Worm (Caenorhabditis elegans) whole organism, L2 larva: ENCODE results near the gene ZK1240.3.

Source experiments
- C34F6.9 ChIP-seq: fragments of 150-350 bp; optimal IDR thresholded peaks from 2 replicates; lab custom pipeline; 2014; ENCODE audit warnings: missing biosample characterization, missing genetic modification characterization
- Y55F3AM.14 ChIP-seq: fragments of 200-800 bp; sonication (Bioruptor generic); optimal IDR thresholded peaks from 2 replicates; lab custom pipeline; 2018; ENCODE audit warnings: mild to moderate bottlenecking, missing genetic modification characterization, missing compliant biosample characterization
- alr-1 ChIP-seq: fragments of 150-350 bp; optimal IDR thresholded peaks from 2 replicates; lab custom pipeline; 2014; ENCODE audit warnings: missing biosample characterization, missing genetic modification characterization
- aly-2 ChIP-seq: fragments of 150-350 bp; optimal IDR thresholded peaks from 2 replicates; lab custom pipeline; 2014; ENCODE audit warnings: missing biosample characterization, missing genetic modification characterization
- ama-1 ChIP-seq: fragments of 150-350 bp; optimal IDR thresholded peaks from 2 replicates; lab custom pipeline; 2018; ENCODE audit warnings: inconsistent platforms
- blmp-1 ChIP-seq: sonication (generic microtip); optimal IDR thresholded peaks from 2 replicates; lab custom pipeline; 2017; ENCODE audit warnings: missing genetic modification characterization, mild to moderate bottlenecking, missing compliant biosample characterization, antibody characterized with exemption, moderate library complexity; ENCODE audit not compliant: insufficient read depth
- ceh-16 ChIP-seq: fragments of 150-350 bp; optimal IDR thresholded peaks from 2 replicates; lab custom pipeline; 2014; ENCODE audit warnings: missing biosample characterization, missing genetic modification characterization
- crh-2 ChIP-seq: sonication (generic microtip); optimal IDR thresholded peaks from 2 replicates; lab custom pipeline; 2017; ENCODE audit warnings: missing biosample characterization, missing genetic modification characterization
- dmd-4 ChIP-seq: sonication (generic microtip); optimal IDR thresholded peaks from 2 replicates; lab custom pipeline; 2017; ENCODE audit warnings: missing biosample characterization, missing genetic modification characterization
- egl-27 ChIP-seq: sonication (generic microtip); optimal IDR thresholded peaks from 3 replicates; lab custom pipeline; 2017; ENCODE audit warnings: missing biosample characterization, missing genetic modification reagents, missing genetic modification characterization
- elt-3 ChIP-seq: sonication (generic microtip); optimal IDR thresholded peaks from 2 replicates; lab custom pipeline; 2017; ENCODE audit warnings: missing biosample characterization, missing genetic modification characterization
- fos-1 ChIP-seq: fragments of 150-350 bp; optimal IDR thresholded peaks from 2 replicates; lab custom pipeline; 2014; ENCODE audit warnings: missing biosample characterization, missing genetic modification characterization
- lin-11 ChIP-seq: fragments of 150-350 bp; sonication (generic microtip); optimal IDR thresholded peaks from 2 replicates; lab custom pipeline; 2014; ENCODE audit warnings: missing biosample characterization, missing genetic modification characterization, inconsistent platforms, mixed read lengths
- lin-13 ChIP-seq: fragments of 150-350 bp; optimal IDR thresholded peaks from 2 replicates; lab custom pipeline; 2014; ENCODE audit warnings: missing biosample characterization, missing genetic modification reagents, missing genetic modification characterization
- lsy-2 ChIP-seq, 2 experiments: fragments of 150-350 bp in 1 of 2; sonication (generic microtip) in 1 of 2; optimal IDR thresholded peaks; 2 replicates each; lab custom pipeline; 2014 to 2017; ENCODE audit warnings: missing biosample characterization in 2 of 2, missing genetic modification characterization in 2 of 2
- mbf-1 ChIP-seq: sonication (generic microtip); optimal IDR thresholded peaks from 2 replicates; lab custom pipeline; 2017; ENCODE audit warnings: missing biosample characterization, missing genetic modification characterization
- mdl-1 ChIP-seq, 2 experiments: fragments of 150-350 bp in 1 of 2; sonication (generic microtip) in 1 of 2; optimal IDR thresholded peaks; 2 replicates each; lab custom pipeline; 2017; ENCODE audit warnings: missing biosample characterization in 2 of 2, missing genetic modification characterization in 2 of 2
- nhr-10 ChIP-seq: sonication (generic microtip); optimal IDR thresholded peaks from 2 replicates; lab custom pipeline; 2017; ENCODE audit warnings: missing biosample characterization, missing genetic modification characterization
- nhr-11 ChIP-seq: fragments of 150-350 bp; optimal IDR thresholded peaks from 2 replicates; lab custom pipeline; 2014; ENCODE audit warnings: missing biosample characterization, missing genetic modification characterization
- nhr-129 ChIP-seq: fragments of 150-350 bp; optimal IDR thresholded peaks from 2 replicates; lab custom pipeline; 2014; ENCODE audit warnings: missing biosample characterization, missing genetic modification characterization
- nhr-23 ChIP-seq: fragments of 150-350 bp; optimal IDR thresholded peaks from 2 replicates; lab custom pipeline; 2014; ENCODE audit warnings: missing biosample characterization, missing genetic modification reagents, missing genetic modification characterization
- nhr-237 ChIP-seq: fragments of 150-350 bp; optimal IDR thresholded peaks from 2 replicates; lab custom pipeline; 2014; ENCODE audit warnings: missing biosample characterization, missing genetic modification characterization
- nhr-6 ChIP-seq: fragments of 150-350 bp; optimal IDR thresholded peaks from 2 replicates; lab custom pipeline; 2014; ENCODE audit warnings: missing biosample characterization, missing genetic modification characterization
- sem-4 ChIP-seq: fragments of 150-350 bp; optimal IDR thresholded peaks from 2 replicates; lab custom pipeline; 2014; ENCODE audit warnings: missing biosample characterization, missing genetic modification reagents, missing genetic modification characterization
- skn-1 ChIP-seq: sonication (generic microtip); optimal IDR thresholded peaks from 2 replicates; lab custom pipeline; 2017; ENCODE audit warnings: missing biosample characterization, missing genetic modification characterization
- sma-3 ChIP-seq: sonication (generic microtip); optimal IDR thresholded peaks from 2 replicates; lab custom pipeline; 2016; ENCODE audit warnings: missing genetic modification reagents, missing genetic modification characterization, missing compliant biosample characterization
- sma-9 ChIP-seq, 2 experiments: fragments of 150-350 bp in 1 of 2; sonication (generic microtip) in 1 of 2; optimal IDR thresholded peaks; 2 replicates each; lab custom pipeline; 2014 to 2016; ENCODE audit warnings: missing genetic modification characterization in 2 of 2, mild to moderate bottlenecking in 1 of 2, missing biosample characterization in 1 of 2, missing compliant biosample characterization in 1 of 2, missing genetic modification reagents in 1 of 2, moderate library complexity in 1 of 2
- snpc-4 ChIP-seq: fragments of 150-350 bp; optimal IDR thresholded peaks from 2 replicates; lab custom pipeline; 2014; ENCODE audit warnings: missing biosample characterization, missing genetic modification characterization
- unc-39 ChIP-seq: fragments of 150-350 bp; optimal IDR thresholded peaks from 2 replicates; lab custom pipeline; 2014; ENCODE audit warnings: missing biosample characterization, missing genetic modification characterization
- unc-55 ChIP-seq: fragments of 150-350 bp; sonication (generic microtip); optimal IDR thresholded peaks from 3 replicates; lab custom pipeline; 2014; ENCODE audit warnings: missing biosample characterization, missing genetic modification reagents, missing genetic modification characterization
- zag-1 ChIP-seq: fragments of 150-350 bp; optimal IDR thresholded peaks from 2 replicates; lab custom pipeline; 2014; ENCODE audit warnings: missing biosample characterization, missing genetic modification characterization
- ztf-1 ChIP-seq: fragments of 200-800 bp; sonication (Bioruptor generic); conservative IDR thresholded peaks from 2 replicates; pipeline ENCODE4 v1.3.6; 2022; ENCODE audit warnings: missing genetic modification characterization, missing compliant biosample characterization
- ztf-4 ChIP-seq: fragments of 150-350 bp; optimal IDR thresholded peaks from 2 replicates; lab custom pipeline; 2014; ENCODE audit warnings: missing biosample characterization, missing genetic modification characterization

Gene ZK1240.3

ce11 chrII:2292549-2292948, 27.6 kb upstream of the ZK1240.3 start:
- no peak for TF ChIP-seq dmd-4 (tag; lab: Kevin White, UChicago)
- peak; percentile 74 for TF ChIP-seq fos-1 (tag; lab: Kevin White, UChicago)
- TF ChIP-seq sma-3 (GFP tag; lab: Kevin White, UChicago) = no peak
- TF ChIP-seq skn-1 = no peak
- no peak for TF ChIP-seq mbf-1 (tag; lab: Kevin White, UChicago)

DNA sequence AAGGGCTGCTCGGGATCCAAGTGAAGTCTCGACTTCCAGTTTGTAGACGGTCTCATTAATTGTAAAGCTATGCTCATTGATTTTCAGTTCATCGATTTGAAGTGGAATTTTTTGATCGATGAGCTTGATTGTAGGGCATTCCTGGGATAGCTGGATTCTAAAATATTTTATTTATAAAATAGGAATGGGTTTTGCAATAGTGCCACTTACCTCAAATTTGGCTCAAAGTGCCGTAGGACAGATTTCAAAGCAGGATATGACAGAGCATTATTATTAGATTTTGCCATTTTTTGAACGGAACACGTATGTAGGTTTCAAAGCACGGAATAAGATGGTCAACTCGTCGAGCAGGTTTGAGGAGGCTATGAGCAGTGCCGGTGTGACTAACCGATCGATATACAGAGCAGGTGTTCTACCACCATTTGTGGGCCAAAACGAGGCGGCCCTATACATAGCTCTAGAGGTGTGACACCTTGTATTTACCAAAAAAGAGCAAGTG, 24.3 kb upstream of the ZK1240.3 start, which contains the start of gene fbxc-25:
Gene fbxc-25, minus strand, starts transcription at position 449 of the 499 bp plus-strand sequence.
- TF ChIP-seq ztf-1 (no peak), snpc-4 (tag; lab: Kevin White, UChicago) (no peak), mdl-1 (tag; optimal IDR thresholded peaks at IDR 0.05; lab: Kevin White, UChicago) (no peak), egl-27 (no peak), nhr-237 (tag; lab: Kevin White, UChicago) (no peak), ztf-4 (tag; lab: Kevin White, UChicago) (no peak), nhr-23 (no peak), Y55F3AM.14 (GFP tag; lab: Kevin White, UChicago) (no peak), sma-9 (GFP tag; optimal IDR thresholded peaks at IDR 0.05; lab: Kevin White, UChicago) (no peak), sma-9 (tag; optimal IDR thresholded peaks at IDR 0.05; lab: Kevin White, UChicago) (no peak), fos-1 (tag; lab: Kevin White, UChicago) (no peak), ceh-16 (tag; lab: Kevin White, UChicago) (no peak), C34F6.9 (no peak), unc-55 (GFP tag; lab: Kevin White, UChicago) (no peak), zag-1 (tag; lab: Kevin White, UChicago) (no peak), lin-13 (GFP tag; lab: Kevin White, UChicago) (no peak), nhr-129 (tag; lab: Kevin White, UChicago) (no peak)

ce11 chrII:2298742-2299141, 21.4 kb upstream of the ZK1240.3 start, which contains the start of gene B0281.4:
Gene B0281.4 (minus strand): TSS chrII:2298842.
- TF ChIP-seq fos-1 (tag; lab: Kevin White, UChicago) (no peak), lsy-2 (tag; optimal IDR thresholded peaks at IDR 0.05; lab: Kevin White, UChicago) (no peak), lin-13 (GFP tag; lab: Kevin White, UChicago) (no peak), dmd-4 (tag; lab: Kevin White, UChicago) (no peak), ceh-16 (tag; lab: Kevin White, UChicago) (no peak), C34F6.9 (no peak), ama-1 (lab: Kevin White, UChicago) (no peak), mdl-1 (tag; optimal IDR thresholded peaks at IDR 0.05; lab: Kevin White, UChicago) (no peak), crh-2 (tag; lab: Kevin White, UChicago) (no peak), elt-3 (tag; lab: Kevin White, UChicago) (no peak), egl-27 (no peak), nhr-6 (no peak)

DNA sequence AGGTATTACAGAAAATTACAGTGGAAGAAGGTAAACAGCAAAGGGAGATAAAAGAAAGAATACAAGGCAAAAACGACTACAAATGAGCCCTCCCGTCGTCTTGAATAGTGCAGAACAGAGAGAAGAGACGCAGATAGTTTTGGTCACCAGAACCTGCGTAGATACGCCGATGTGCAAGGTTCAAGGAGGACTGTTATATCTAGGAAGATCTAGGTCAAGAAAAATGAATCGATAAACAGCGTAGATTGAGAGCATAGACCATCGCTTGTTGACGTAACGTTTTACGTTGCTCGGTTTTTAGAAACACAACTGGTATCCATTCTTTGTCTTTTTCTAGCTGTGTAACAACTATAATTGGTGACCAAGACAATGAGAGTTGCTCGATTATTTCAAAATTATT, 19.3 kb upstream of the ZK1240.3 start, which contains the start of gene B0281.5:
Gene B0281.5, minus strand, starts transcription at position 101 of the 400 bp plus-strand sequence.
- TF ChIP-seq egl-27 (no peak), aly-2 (tag; lab: Kevin White, UChicago) (no peak), zag-1 (tag; lab: Kevin White, UChicago) (no peak)
- TF ChIP-seq, all 48 proteins: peak for 0

ce11 chrII:2302330-2302729, 17.8 kb upstream of the ZK1240.3 start, which contains the start of gene B0281.6:
Gene B0281.6 (minus strand): TSS chrII:2302430.
- TF ChIP-seq egl-27 (no peak), unc-55 (GFP tag; lab: Kevin White, UChicago) (no peak), nhr-23 (no peak), blmp-1 (no peak), Y55F3AM.14 (GFP tag; lab: Kevin White, UChicago) (no peak), nhr-11 (tag; lab: Kevin White, UChicago) (no peak), zag-1 (tag; lab: Kevin White, UChicago) (no peak), nhr-129 (tag; lab: Kevin White, UChicago) (no peak), alr-1 (no peak), crh-2 (tag; lab: Kevin White, UChicago) (no peak), lin-11 (tag; lab: Kevin White, UChicago) (no peak), snpc-4 (tag; lab: Kevin White, UChicago) (no peak), elt-3 (tag; lab: Kevin White, UChicago) (no peak), aly-2 (tag; lab: Kevin White, UChicago) (no peak), sem-4 (no peak), unc-39 (tag; lab: Kevin White, UChicago) (no peak), ceh-16 (tag; lab: Kevin White, UChicago) (no peak), nhr-10 (no peak)
- TF ChIP-seq, all 48 proteins: peak for 0
